Worm (Caenorhabditis elegans): Measurements from ENCODE around the gene prmn-1.
"Not testable (repeated sequence)": the region's sequence is repeated elsewhere in the genome, so short reads cannot be mapped to it uniquely, and the experiment has no call there.

The prmn-1 gene

DNA sequence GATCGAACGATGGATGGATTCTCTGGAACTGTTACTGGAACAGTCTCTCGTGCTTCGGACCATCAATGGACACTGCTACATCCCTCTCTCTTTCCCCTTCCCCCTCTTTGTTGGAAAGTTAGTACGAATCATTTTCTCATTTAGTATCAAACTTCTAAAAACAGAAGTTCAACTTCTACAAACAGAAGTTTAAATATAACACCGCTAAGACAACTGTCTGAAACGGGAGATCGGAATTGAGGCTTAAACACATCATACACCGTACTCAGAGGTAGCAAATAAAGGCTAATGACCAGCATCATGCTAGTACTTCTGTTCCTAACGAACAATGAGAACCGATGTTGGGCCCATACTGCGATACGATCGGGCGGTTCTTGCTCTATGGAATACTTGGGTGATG is 54.9 kb downstream of the prmn-1 start, which contains the start of gene F46C3.7:
Gene F46C3.7 (plus strand): TSS at position 301 of the 400 bp plus-strand sequence.
- not testable (repeated sequence) for TF ChIP-seq xnd-1, nhr-90, athp-1 (tag; optimal IDR thresholded peaks at IDR 0.05)
